Worm (Caenorhabditis elegans): Measurements from ENCODE around the gene srx-7.

srx-7 gene

ce11 chrV:578977-579376, 19.0 kb downstream of the srx-7 start, which contains the start of gene K06H6.4:
TSS of gene K06H6.4 (plus strand) at chrV:579277.
- TF ChIP-seq zag-1 (tag; optimal IDR thresholded peaks at IDR 0.05) (no peak), ceh-82 (tag; optimal IDR thresholded peaks at IDR 0.05) (no peak), fkh-2 (tag; optimal IDR thresholded peaks at IDR 0.05) (no peak), ceh-9 (tag; optimal IDR thresholded peaks at IDR 0.05) (no peak), hmg-11 (tag; optimal IDR thresholded peaks at IDR 0.05) (no peak), sea-2 (GFP tag; optimal IDR thresholded peaks at IDR 0.05) (no peak), nhr-43 (tag; optimal IDR thresholded peaks at IDR 0.05; ENCODE audit: poor library complexity, severe bottlenecking) (no peak), elt-2 (tag; optimal IDR thresholded peaks at IDR 0.05) (no peak)

- TF ChIP-seq jun-1 (tag; optimal IDR thresholded peaks at IDR 0.05) = no peak
- no peak for TF ChIP-seq pqm-1 (tag; optimal IDR thresholded peaks at IDR 0.05)
- no peak for TF ChIP-seq fos-1 (tag; optimal IDR thresholded peaks at IDR 0.05)
- TF ChIP-seq nfya-1 (tag; optimal IDR thresholded peaks at IDR 0.05; ENCODE audit: insufficient read depth) = no peak
- TF ChIP-seq mml-1 (tag; optimal IDR thresholded peaks at IDR 0.05) = no peak
- no peak for TF ChIP-seq nhr-76 (tag; optimal IDR thresholded peaks at IDR 0.05)
- TF ChIP-seq sea-2 (GFP tag; optimal IDR thresholded peaks at IDR 0.05) = no peak
- TF ChIP-seq elt-1 (tag; optimal IDR thresholded peaks at IDR 0.05) = no peak
- TF ChIP-seq daf-12 (tag; optimal IDR thresholded peaks at IDR 0.05) = no peak
- TF ChIP-seq ceh-28 (tag; optimal IDR thresholded peaks at IDR 0.05) = no peak
- TF ChIP-seq unc-39 (tag; optimal IDR thresholded peaks at IDR 0.05) = no peak
- no peak for TF ChIP-seq skn-1 (tag; optimal IDR thresholded peaks at IDR 0.05)
- TF ChIP-seq eor-1 (tag; optimal IDR thresholded peaks at IDR 0.05) = no peak
- TF ChIP-seq nhr-43 (tag; optimal IDR thresholded peaks at IDR 0.05; ENCODE audit: poor library complexity, severe bottlenecking) = no peak
- no peak for TF ChIP-seq fkh-10 (GFP tag; optimal IDR thresholded peaks at IDR 0.05)
- TF ChIP-seq ceh-9 (tag; optimal IDR thresholded peaks at IDR 0.05) = no peak
- TF ChIP-seq nhr-25 (tag; optimal IDR thresholded peaks at IDR 0.05) = no peak
- TF ChIP-seq elt-3 (tag; optimal IDR thresholded peaks at IDR 0.05) = no peak
Observed at ce11 chrV:581616-582015, 21.6 kb downstream of the srx-7 start, which contains the start of gene nstp-7. TSS of gene nstp-7 (plus strand) at chrV:581916.

- TF ChIP-seq eor-1 (tag; optimal IDR thresholded peaks at IDR 0.05) = no peak
- TF ChIP-seq ama-1 (optimal IDR thresholded peaks at IDR 0.05) = no peak
- no peak for TF ChIP-seq skn-1 (tag; optimal IDR thresholded peaks at IDR 0.05)
- no peak for TF ChIP-seq nhr-76 (tag; optimal IDR thresholded peaks at IDR 0.05)
- no peak for TF ChIP-seq fkh-10 (GFP tag; optimal IDR thresholded peaks at IDR 0.05)
- no peak for TF ChIP-seq elt-1 (tag; optimal IDR thresholded peaks at IDR 0.05)
- no peak for TF ChIP-seq lin-39 (tag; optimal IDR thresholded peaks at IDR 0.05)
- no peak for TF ChIP-seq ceh-9 (tag; optimal IDR thresholded peaks at IDR 0.05)
- no peak for TF ChIP-seq aly-2 (tag; optimal IDR thresholded peaks at IDR 0.05)
- TF ChIP-seq mdl-1 (tag; optimal IDR thresholded peaks at IDR 0.05) = no peak
- no peak for TF ChIP-seq daf-12 (tag; optimal IDR thresholded peaks at IDR 0.05)
- TF ChIP-seq mml-1 (tag; optimal IDR thresholded peaks at IDR 0.05) = no peak
- no peak for TF ChIP-seq pha-4 (tag; optimal IDR thresholded peaks at IDR 0.05)
- TF ChIP-seq lsy-12 (tag; optimal IDR thresholded peaks at IDR 0.05) = no peak
- no peak for TF ChIP-seq nhr-23 (tag; optimal IDR thresholded peaks at IDR 0.05)
- TF ChIP-seq jun-1 (tag; optimal IDR thresholded peaks at IDR 0.05) = no peak
- TF ChIP-seq ztf-11 (tag; optimal IDR thresholded peaks at IDR 0.05) = no peak
- no peak for TF ChIP-seq nhr-67 (tag; optimal IDR thresholded peaks at IDR 0.05)
- no peak for TF ChIP-seq zag-1 (tag; optimal IDR thresholded peaks at IDR 0.05)
Observed at ce11 chrV:585472-585871, 25.5 kb downstream of the srx-7 start, which contains the start of gene K06H6.2. TSS of gene K06H6.2 (plus strand) at chrV:585772.

ce11 chrV:587818-588217, 27.8 kb downstream of the srx-7 start, which contains the start of gene K06H6.1:
TSS of gene K06H6.1 (plus strand) at chrV:588118.
- TF ChIP-seq unc-39 (tag; optimal IDR thresholded peaks at IDR 0.05) (no peak), ztf-4 (tag; optimal IDR thresholded peaks at IDR 0.05) (no peak), nhr-12 (tag; optimal IDR thresholded peaks at IDR 0.05) (no peak), ceh-16 (tag; optimal IDR thresholded peaks at IDR 0.05) (no peak), egl-27 (tag; optimal IDR thresholded peaks at IDR 0.05) (no peak), ceh-82 (tag; optimal IDR thresholded peaks at IDR 0.05) (no peak), hmg-11 (tag; optimal IDR thresholded peaks at IDR 0.05) (no peak), nfya-1 (tag; optimal IDR thresholded peaks at IDR 0.05; ENCODE audit: insufficient read depth) (no peak), fkh-10 (GFP tag; optimal IDR thresholded peaks at IDR 0.05) (no peak), pha-4 (tag; optimal IDR thresholded peaks at IDR 0.05) (no peak), nhr-43 (tag; optimal IDR thresholded peaks at IDR 0.05; ENCODE audit: poor library complexity, severe bottlenecking) (no peak), tbx-2 (tag; optimal IDR thresholded peaks at IDR 0.05) (no peak), elt-3 (tag; optimal IDR thresholded peaks at IDR 0.05) (no peak), eor-1 (tag; optimal IDR thresholded peaks at IDR 0.05) (no peak), fkh-2 (tag; optimal IDR thresholded peaks at IDR 0.05) (no peak), elt-2 (tag; optimal IDR thresholded peaks at IDR 0.05) (no peak), ceh-28 (tag; optimal IDR thresholded peaks at IDR 0.05) (no peak), skn-1 (tag; optimal IDR thresholded peaks at IDR 0.05) (no peak)
